Fruit fly (Drosophila melanogaster) whole organism, embryonic: Measurements from ENCODE around the gene Ir92a.

Experiments used
- B-H1 ChIP-seq: fragments of 200-800 bp; sonication (Bioruptor generic); IDR thresholded peaks from 3 replicates; pipeline ENCODE4 v1.3.6; 2022; ENCODE audit warnings: missing biosample characterization, missing genetic modification characterization
- Bteb2 ChIP-seq: fragments of 200-800 bp; sonication (Bioruptor generic); optimal IDR thresholded peaks from 2 replicates; lab custom pipeline; 2016; ENCODE audit warnings: missing biosample characterization, missing genetic modification characterization
- CG10209 ChIP-seq: fragments of 200-800 bp; sonication (Bioruptor generic); optimal IDR thresholded peaks from 3 replicates; lab custom pipeline; 2017; ENCODE audit warnings: missing biosample characterization, mild to moderate bottlenecking, missing genetic modification characterization, missing genetic modification reagents
- CG10654 ChIP-seq: fragments of 200-800 bp; sonication (Bioruptor generic); optimal IDR thresholded peaks from 2 replicates; lab custom pipeline; 2016; ENCODE audit warnings: missing biosample characterization, missing genetic modification characterization
- CG10979 ChIP-seq: fragments of 200-800 bp; sonication (Bioruptor generic); optimal IDR thresholded peaks from 2 replicates; lab custom pipeline; 2018; ENCODE audit warnings: missing biosample characterization, mild to moderate bottlenecking, missing genetic modification characterization, moderate library complexity
- CG12942 ChIP-seq: fragments of 200-800 bp; sonication (Bioruptor generic); optimal IDR thresholded peaks from 3 replicates; lab custom pipeline; 2016; ENCODE audit warnings: missing biosample characterization, missing genetic modification characterization
- CG13624 ChIP-seq: fragments of 200-800 bp; sonication (Bioruptor generic); optimal IDR thresholded peaks from 2 replicates; lab custom pipeline; 2016; ENCODE audit warnings: missing biosample characterization, missing genetic modification characterization
- CG15011 ChIP-seq: fragments of 200-800 bp; sonication (Bioruptor generic); optimal IDR thresholded peaks from 3 replicates; lab custom pipeline; 2018; ENCODE audit warnings: missing biosample characterization, mild to moderate bottlenecking, missing genetic modification characterization
- CG15479 ChIP-seq: fragments of 200-800 bp; sonication (Bioruptor generic); optimal IDR thresholded peaks from 3 replicates; lab custom pipeline; 2019; ENCODE audit warnings: missing biosample characterization, mild to moderate bottlenecking, missing genetic modification characterization, moderate library complexity
- CG16815 ChIP-seq: fragments of 200-800 bp; sonication (Bioruptor generic); optimal IDR thresholded peaks from 3 replicates; lab custom pipeline; 2017; ENCODE audit warnings: missing biosample characterization, mild to moderate bottlenecking, missing genetic modification characterization
- CG17829 ChIP-seq: fragments of 200-800 bp; optimal IDR thresholded peaks from 2 replicates; lab custom pipeline; 2019; ENCODE audit warnings: missing biosample characterization, mild to moderate bottlenecking, missing genetic modification characterization, moderate library complexity
- CG1792 ChIP-seq: fragments of 200-800 bp; sonication (Bioruptor generic); optimal IDR thresholded peaks from 2 replicates; lab custom pipeline; 2016; ENCODE audit warnings: missing biosample characterization, missing genetic modification characterization
- CG18764 ChIP-seq: fragments of 200-800 bp; sonication (Bioruptor generic); optimal IDR thresholded peaks from 3 replicates; lab custom pipeline; 2016; ENCODE audit warnings: missing biosample characterization, missing genetic modification characterization
- CG2202 ChIP-seq: fragments of 200-800 bp; sonication (Bioruptor generic); optimal IDR thresholded peaks from 2 replicates; lab custom pipeline; 2018; ENCODE audit warnings: missing biosample characterization, mild to moderate bottlenecking, missing genetic modification characterization
- CG32532 ChIP-seq: fragments of 200-800 bp; sonication (Bioruptor generic); IDR thresholded peaks from 2 replicates; pipeline ENCODE4 v1.3.6; 2022; ENCODE audit warnings: missing biosample characterization, missing genetic modification characterization
- CG34376 ChIP-seq: fragments of 200-800 bp; sonication (Bioruptor generic); optimal IDR thresholded peaks from 2 replicates; lab custom pipeline; 2018; ENCODE audit warnings: missing biosample characterization, mild to moderate bottlenecking, missing genetic modification characterization
- CG4360 ChIP-seq: fragments of 200-800 bp; sonication (Bioruptor generic); IDR thresholded peaks from 2 replicates; pipeline ENCODE4 v1.3.6; 2022; ENCODE audit warnings: missing biosample characterization, missing genetic modification characterization
- CG7987 ChIP-seq: fragments of 200-800 bp; sonication (Bioruptor generic); optimal IDR thresholded peaks from 2 replicates; lab custom pipeline; 2018; ENCODE audit warnings: missing biosample characterization, mild to moderate bottlenecking, missing genetic modification characterization, moderate library complexity
- CG9932 ChIP-seq: fragments of 200-800 bp; sonication (Bioruptor generic); IDR thresholded peaks from 2 replicates; pipeline ENCODE4 v1.3.6; 2022; ENCODE audit warnings: missing biosample characterization, missing genetic modification characterization
- D ChIP-seq, 2 experiments: fragments of 200-800 bp in 1 of 2; fragments of >200 bp in 1 of 2; sonication (Bioruptor generic) in 1 of 2; optimal IDR thresholded peaks; 2 replicates in 1 of 2; 3 replicates in 1 of 2; lab custom pipeline; 2017; ENCODE audit warnings: mild to moderate bottlenecking in 1 of 2, missing biosample characterization in 1 of 2, missing genetic modification characterization in 1 of 2, missing genetic modification reagents in 1 of 2
- D19B ChIP-seq: fragments of 200-800 bp; sonication (Bioruptor generic); optimal IDR thresholded peaks from 2 replicates; lab custom pipeline; 2017; ENCODE audit warnings: missing biosample characterization, mild to moderate bottlenecking, missing genetic modification characterization
- Optix ChIP-seq: fragments of 200-800 bp; sonication (Bioruptor generic); IDR thresholded peaks from 3 replicates; pipeline ENCODE4 v1.3.6; 2022; ENCODE audit warnings: missing biosample characterization, missing genetic modification characterization
- Ptx1 ChIP-seq: fragments of 200-800 bp; sonication (Bioruptor generic); IDR thresholded peaks from 2 replicates; pipeline ENCODE4 v1.3.6; 2022; ENCODE audit warnings: missing biosample characterization, missing genetic modification characterization
- Xbp1 ChIP-seq: fragments of 200-800 bp; sonication (Bioruptor generic); optimal IDR thresholded peaks from 3 replicates; lab custom pipeline; 2016; ENCODE audit warnings: missing biosample characterization, mild to moderate bottlenecking, missing genetic modification characterization
- bbx ChIP-seq: fragments of 200-800 bp; sonication (Bioruptor generic); IDR thresholded peaks from 2 replicates; pipeline ENCODE4 v1.3.6; 2022; ENCODE audit warnings: missing biosample characterization, missing genetic modification characterization; ENCODE audit not compliant: partially characterized antibody
- br ChIP-seq: fragments of >200 bp; optimal IDR thresholded peaks from 2 replicates; lab custom pipeline; 2017
- chinmo ChIP-seq: fragments of 200-800 bp; sonication (Bioruptor generic); IDR thresholded peaks from 4 replicates; pipeline ENCODE4 v1.3.6; 2022; ENCODE audit warnings: missing biosample characterization, missing genetic modification characterization; ENCODE audit not compliant: partially characterized antibody
- exex ChIP-seq: fragments of 200-800 bp; sonication (Bioruptor generic); optimal IDR thresholded peaks from 4 replicates; lab custom pipeline; 2018; ENCODE audit warnings: missing biosample characterization, mild to moderate bottlenecking, missing genetic modification characterization, moderate library complexity
- fd3F ChIP-seq: fragments of 200-800 bp; sonication (Bioruptor generic); optimal IDR thresholded peaks from 2 replicates; lab custom pipeline; 2018; ENCODE audit warnings: missing biosample characterization, mild to moderate bottlenecking, missing genetic modification characterization, moderate library complexity
- grn ChIP-seq: fragments of 200-800 bp; sonication (Bioruptor generic); optimal IDR thresholded peaks from 3 replicates; lab custom pipeline; 2017; ENCODE audit warnings: missing biosample characterization, missing genetic modification characterization
- gro ChIP-seq: fragments of 200-800 bp; sonication (Bioruptor generic); optimal IDR thresholded peaks from 2 replicates; lab custom pipeline; 2016; ENCODE audit warnings: missing biosample characterization, missing genetic modification characterization
- hb ChIP-seq: fragments of 200-800 bp; sonication (Bioruptor generic); IDR thresholded peaks from 3 replicates; pipeline ENCODE4 v1.3.6; 2022; ENCODE audit warnings: missing biosample characterization, missing genetic modification characterization; ENCODE audit not compliant: partially characterized antibody
- hbn ChIP-seq: fragments of 200-800 bp; sonication (Bioruptor generic); IDR thresholded peaks from 2 replicates; pipeline ENCODE4 v1.3.6; 2022; ENCODE audit warnings: missing biosample characterization, missing genetic modification characterization; ENCODE audit not compliant: partially characterized antibody
- hkb ChIP-seq, 2 experiments: fragments of 200-800 bp in 1 of 2; fragments of >200 bp in 1 of 2; sonication (Bioruptor generic) in 1 of 2; IDR thresholded peaks in 1 of 2; optimal IDR thresholded peaks in 1 of 2; 2 replicates each; pipeline versions ENCODE4 v1.3.6 to Lab custom; 2017 to 2022; ENCODE audit warnings: missing biosample characterization in 1 of 2, missing genetic modification characterization in 1 of 2
- knrl ChIP-seq: fragments of 200-800 bp; sonication (Bioruptor generic); IDR thresholded peaks from 3 replicates; pipeline ENCODE4 v1.3.6; 2022; ENCODE audit warnings: missing biosample characterization, missing genetic modification characterization; ENCODE audit not compliant: partially characterized antibody
- nerfin-2 ChIP-seq: fragments of 200-800 bp; sonication (Bioruptor generic); IDR thresholded peaks from 2 replicates; pipeline ENCODE4 v1.3.6; 2022; ENCODE audit warnings: missing biosample characterization, missing genetic modification characterization; ENCODE audit not compliant: partially characterized antibody
- nmo ChIP-seq: fragments of 200-800 bp; sonication (Bioruptor generic); optimal IDR thresholded peaks from 2 replicates; lab custom pipeline; 2018; ENCODE audit warnings: missing biosample characterization, mild to moderate bottlenecking, missing genetic modification characterization, moderate library complexity
- peb ChIP-seq: fragments of 200-800 bp; sonication (Bioruptor generic); IDR thresholded peaks from 2 replicates; pipeline ENCODE4 v1.3.6; 2022; ENCODE audit warnings: missing biosample characterization, missing genetic modification characterization
- pho ChIP-seq: fragments of 200-800 bp; sonication (Bioruptor generic); optimal IDR thresholded peaks from 2 replicates; lab custom pipeline; 2016; ENCODE audit warnings: missing biosample characterization, missing genetic modification characterization
- sug ChIP-seq: fragments of 200-800 bp; optimal IDR thresholded peaks from 2 replicates; lab custom pipeline; 2019; ENCODE audit warnings: missing biosample characterization, mild to moderate bottlenecking, missing genetic modification characterization, moderate library complexity
- vnd ChIP-seq: fragments of 200-800 bp; sonication (Bioruptor generic); IDR thresholded peaks from 3 replicates; pipeline ENCODE4 v1.3.6; 2022; ENCODE audit warnings: missing biosample characterization, missing genetic modification characterization; ENCODE audit not compliant: partially characterized antibody
- zen2 ChIP-seq: fragments of 200-800 bp; sonication (Bioruptor generic); IDR thresholded peaks from 3 replicates; pipeline ENCODE4 v1.3.6; 2022; ENCODE audit warnings: missing biosample characterization, missing genetic modification characterization; ENCODE audit not compliant: partially characterized antibody

Ir92a gene

dm6 chr3R:20293661-20294060 is 45.1 kb upstream of the Ir92a start:
- TF ChIP-seq chinmo (GFP tag; lab: Robert Waterston, UW) (no peak), CG17829 (tag; lab: Kevin White, UChicago) (no peak), hkb (optimal IDR thresholded peaks at IDR 0.05; lab: Kevin White, UChicago) (no peak), hkb (GFP tag; IDR thresholded peaks at IDR 0.05; lab: Robert Waterston, UW) (no peak), CG10654 (GFP tag; lab: Kevin White, UChicago) (no peak), nmo (GFP tag; lab: Kevin White, UChicago) (no peak), B-H1 (no peak), CG4360 (peak; percentile 77), bbx (GFP tag; lab: Robert Waterston, UW) (0 out of 2 replicates have a peak, but pooled peaks have one; percentile 25), CG7987 (GFP tag; lab: Kevin White, UChicago) (no peak), zen2 (GFP tag; lab: Robert Waterston, UW) (0 out of 3 replicates have a peak, but pooled peaks have one; percentile 12)
- TF ChIP-seq, all 482 proteins: peak for 3

dm6 chr3R:20304877-20305276 is 33.9 kb upstream of the Ir92a start, which contains the start of gene CG4367:
Gene CG4367, minus strand, starts transcription at chr3R:20304977.
- TF ChIP-seq CG34376 (peak; percentile 26), CG9932 (GFP tag; lab: Robert Waterston, UW) (no peak)
- TF ChIP-seq, all 482 proteins: peak for 1

dm6 chr3R:20305852-20306251 is 32.9 kb upstream of the Ir92a start:
- TF ChIP-seq knrl (GFP tag; lab: Robert Waterston, UW) (no peak), fd3F (GFP tag; lab: Kevin White, UChicago) (no peak)

- no peak for TF ChIP-seq D19B (GFP tag; lab: Kevin White, UChicago)
- peak; percentile 94 for TF ChIP-seq grn (GFP tag; lab: Kevin White, UChicago)
- no peak for TF ChIP-seq nerfin-2 (GFP tag; lab: Robert Waterston, UW)
- TF ChIP-seq CG15479 (GFP tag; lab: Kevin White, UChicago): peak; percentile 37
- 0 out of 2 replicates have a peak, but pooled peaks have one; percentile 11 for TF ChIP-seq CG32532 (GFP tag; lab: Robert Waterston, UW)
- 0 out of 4 replicates have a peak, but pooled peaks have one; percentile 23 for TF ChIP-seq chinmo (GFP tag; lab: Robert Waterston, UW)
- no peak for TF ChIP-seq CG10979
- no peak for TF ChIP-seq peb (GFP tag; lab: Robert Waterston, UW)
- no peak for TF ChIP-seq D (optimal IDR thresholded peaks at IDR 0.05; lab: Kevin White, UChicago)
- TF ChIP-seq D (GFP tag; optimal IDR thresholded peaks at IDR 0.05; lab: Kevin White, UChicago): no peak
- no peak for TF ChIP-seq hbn (GFP tag; lab: Robert Waterston, UW)
- peak; percentile 84 for TF ChIP-seq CG34376
- TF ChIP-seq pho (GFP tag; lab: Kevin White, UChicago): no peak
- TF ChIP-seq sug (tag; lab: Kevin White, UChicago): peak; percentile 74
- peak; percentile 87 for TF ChIP-seq exex (tag; lab: Kevin White, UChicago)
- no peak for TF ChIP-seq CG13624 (GFP tag; lab: Kevin White, UChicago)
- no peak for TF ChIP-seq Optix (GFP tag; lab: Robert Waterston, UW)
- TF ChIP-seq CG1792 (GFP tag; lab: Kevin White, UChicago): no peak
- TF ChIP-seq CG12942: no peak
- no peak for TF ChIP-seq br (lab: Kevin White, UChicago)
- no peak for TF ChIP-seq Bteb2
- no peak for TF ChIP-seq CG16815
- TF ChIP-seq vnd (GFP tag; lab: Robert Waterston, UW): 0 out of 3 replicates have a peak, but pooled peaks have one; percentile 28
- TF ChIP-seq gro (GFP tag; lab: Kevin White, UChicago): peak; percentile 10
- TF ChIP-seq CG15011 (GFP tag; lab: Kevin White, UChicago): no peak
- no peak for TF ChIP-seq hkb (optimal IDR thresholded peaks at IDR 0.05; lab: Kevin White, UChicago)
- TF ChIP-seq hkb (GFP tag; IDR thresholded peaks at IDR 0.05; lab: Robert Waterston, UW): no peak
- TF ChIP-seq CG2202: no peak
- no peak for TF ChIP-seq Xbp1 (GFP tag; lab: Kevin White, UChicago)
- TF ChIP-seq hb: no peak
- no peak for TF ChIP-seq Ptx1 (GFP tag; lab: Robert Waterston, UW)
- TF ChIP-seq CG10209 (GFP tag; lab: Kevin White, UChicago): no peak
- no peak for TF ChIP-seq CG18764 (GFP tag; lab: Kevin White, UChicago)
Measured at dm6 chr3R:20307487-20307971, 31.2 kb upstream of the Ir92a start, which contains the start of gene CG4362. Gene CG4362, minus strand, starts transcription at chr3R:20307537.
